Fruit fly (Drosophila melanogaster) Kc167 (cell line): ENCODE measurements around the gene CG33272.

Source experiments
- insv ChIP-seq: fragments of >200 bp; optimal IDR thresholded peaks from 3 replicates; lab custom pipeline; 2018; ENCODE audit warnings: missing external identifiers
- psq ChIP-seq: fragments of >200 bp; optimal IDR thresholded peaks from 2 replicates; lab custom pipeline; 2017; ENCODE audit warnings: missing external identifiers

DNA sequence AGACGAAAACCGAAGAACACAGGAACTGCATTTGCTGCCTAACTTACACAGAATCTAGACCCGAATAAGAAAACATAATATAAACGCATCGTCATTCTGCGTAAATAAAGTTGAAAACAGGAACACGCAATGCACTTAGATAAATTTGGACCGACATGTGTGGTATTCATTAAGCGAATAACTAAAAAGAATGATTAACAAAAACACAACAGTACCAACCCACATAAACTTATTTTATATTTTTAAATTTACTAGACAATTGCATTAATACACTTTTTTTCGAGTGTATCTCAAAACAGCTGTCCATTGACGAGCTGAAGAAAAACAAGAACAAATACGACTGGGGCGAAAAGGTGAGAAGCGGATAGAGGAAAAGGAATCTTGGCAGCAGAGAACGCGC, 43.9 kb upstream of the CG33272 start:
- TF ChIP-seq insv (no peak), psq (no peak)
